Worm (Caenorhabditis elegans) whole organism, midembryonic: ENCODE results near the gene F41E6.1.

Experiments used
- T22C8.4 ChIP-seq: fragments of 200-800 bp; sonication (Bioruptor generic); IDR thresholded peaks from 2 replicates; pipeline ENCODE4 v1.3.6; 2022; ENCODE audit warnings: missing genetic modification characterization, missing compliant biosample characterization
- cog-1 ChIP-seq: sonication (generic microtip); optimal IDR thresholded peaks from 2 replicates; lab custom pipeline; 2016; ENCODE audit warnings: missing genetic modification characterization, missing compliant biosample characterization
- flt-1 ChIP-seq: fragments of 200-800 bp; sonication (Bioruptor generic); IDR thresholded peaks from 2 replicates; pipeline ENCODE4 v1.3.6; 2022; ENCODE audit warnings: missing genetic modification characterization, missing compliant biosample characterization
- klf-2 ChIP-seq: fragments of 200-800 bp; sonication (Bioruptor generic); conservative IDR thresholded peaks from 2 replicates; pipeline ENCODE4 v1.3.6; 2022; ENCODE audit warnings: missing genetic modification reagents, missing genetic modification characterization, missing compliant biosample characterization
- med-1 ChIP-seq: sonication (generic microtip); optimal IDR thresholded peaks from 2 replicates; lab custom pipeline; 2017; ENCODE audit warnings: missing genetic modification characterization, mild to moderate bottlenecking, missing compliant biosample characterization, antibody characterized with exemption, missing genetic modification reagents; ENCODE audit not compliant: insufficient read depth
- ref-1 ChIP-seq: fragments of 200-800 bp; sonication (Bioruptor generic); conservative IDR thresholded peaks from 2 replicates; pipeline ENCODE4 v1.3.6; 2022; ENCODE audit warnings: missing genetic modification reagents, missing genetic modification characterization, missing compliant biosample characterization
- tab-1 ChIP-seq: fragments of 200-800 bp; sonication (Bioruptor generic); IDR thresholded peaks from 2 replicates; pipeline ENCODE4 v1.3.6; 2022; ENCODE audit warnings: missing genetic modification characterization, missing compliant biosample characterization
- ztf-23 ChIP-seq: fragments of 200-800 bp; sonication (Bioruptor generic); IDR thresholded peaks from 2 replicates; pipeline ENCODE4 v1.3.6; 2022; ENCODE audit warnings: missing genetic modification reagents, missing genetic modification characterization, missing compliant biosample characterization
- ztf-29 ChIP-seq: fragments of 200-800 bp; sonication (Bioruptor generic); IDR thresholded peaks from 2 replicates; pipeline ENCODE4 v1.3.6; 2022; ENCODE audit warnings: missing genetic modification reagents, missing genetic modification characterization, missing compliant biosample characterization

F41E6.1 gene

DNA sequence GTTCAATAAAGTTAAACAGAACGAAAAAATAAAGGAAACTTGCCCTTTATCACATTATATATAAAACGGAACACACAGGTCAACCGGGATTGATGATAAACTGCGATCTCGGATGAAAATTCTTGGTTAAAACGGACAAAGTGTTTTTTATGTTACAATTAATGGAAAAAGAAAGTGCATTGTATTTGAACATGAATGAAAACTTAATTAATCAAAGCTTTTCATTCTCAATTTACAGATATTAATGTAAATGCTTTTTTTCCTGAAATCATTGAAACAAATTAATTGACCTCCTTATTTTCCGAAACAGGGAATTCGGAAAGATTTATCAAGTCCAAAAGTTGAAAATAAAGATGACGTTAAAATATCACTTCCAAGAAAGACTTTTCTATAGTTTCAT, 21.0 kb upstream of the F41E6.1 start, which contains the start of gene F41E6.8:
F41E6.8 (minus strand) TSS at position 101 of the 400 bp plus-strand sequence.
- TF ChIP-seq tab-1 (no peak), cog-1 (tag; lab: Kevin White, UChicago) (no peak), ztf-23 (GFP tag; lab: Robert Waterston, UW) (no peak), T22C8.4 (GFP tag; lab: Robert Waterston, UW) (no peak), med-1 (GFP tag; lab: Kevin White, UChicago) (no peak)

ce11 chrV:8602638-8603037, 19.8 kb upstream of the F41E6.1 start, which contains the start of gene F41E6.15:
TSS of gene F41E6.15 (minus strand) at chrV:8602738.
- TF ChIP-seq ref-1 (no peak), flt-1 (GFP tag; lab: Robert Waterston, UW) (no peak), ztf-29 (GFP tag; lab: Robert Waterston, UW) (no peak), T22C8.4 (GFP tag; lab: Robert Waterston, UW) (no peak)

DNA sequence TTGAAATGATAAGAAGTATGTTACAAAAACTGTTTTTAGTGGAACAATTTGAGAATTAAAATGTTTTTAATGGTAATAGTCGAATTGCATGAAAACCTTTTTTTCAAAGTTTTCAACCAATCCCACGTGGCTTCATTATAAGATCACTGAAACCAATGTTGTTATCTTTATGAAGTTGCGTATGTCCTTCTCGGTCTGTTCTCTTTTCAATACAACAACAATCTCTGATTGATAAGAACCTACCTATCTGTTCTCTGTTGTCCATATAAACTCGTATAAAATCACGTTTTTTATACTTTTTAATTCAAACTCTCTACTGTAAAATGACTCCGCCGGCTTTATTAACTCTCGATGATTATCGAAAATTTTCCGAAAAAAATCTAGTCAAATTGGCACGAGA, 19.1 kb upstream of the F41E6.1 start, which contains the start of gene F41E6.5:
F41E6.5 (plus strand) TSS at position 209 of the 400 bp plus-strand sequence.
- TF ChIP-seq tab-1 (no peak), ztf-29 (GFP tag; lab: Robert Waterston, UW) (no peak), med-1 (GFP tag; lab: Kevin White, UChicago) (no peak), T22C8.4 (GFP tag; lab: Robert Waterston, UW) (no peak), klf-2 (GFP tag; lab: Robert Waterston, UW) (no peak), ref-1 (no peak), cog-1 (tag; lab: Kevin White, UChicago) (no peak), flt-1 (GFP tag; lab: Robert Waterston, UW) (no peak), ztf-23 (GFP tag; lab: Robert Waterston, UW) (no peak)

ce11 chrV:8606099-8606696, 16.2 kb upstream of the F41E6.1 start, which contains the start of gene vps-60:
TSS of gene vps-60 (minus strand) at chrV:8606128.
- peak; percentile 71 for TF ChIP-seq cog-1 (tag; lab: Kevin White, UChicago)
- no peak for TF ChIP-seq ref-1
- 0 out of 2 replicates have a peak, but pooled peaks have one; percentile 31 for TF ChIP-seq ztf-23 (GFP tag; lab: Robert Waterston, UW)
- TF ChIP-seq tab-1 = no peak
- TF ChIP-seq med-1 (GFP tag; lab: Kevin White, UChicago) = no peak
- no peak for TF ChIP-seq klf-2 (GFP tag; lab: Robert Waterston, UW)
- 0 out of 2 replicates have a peak, but pooled peaks have one; percentile 26 for TF ChIP-seq flt-1 (GFP tag; lab: Robert Waterston, UW)

DNA sequence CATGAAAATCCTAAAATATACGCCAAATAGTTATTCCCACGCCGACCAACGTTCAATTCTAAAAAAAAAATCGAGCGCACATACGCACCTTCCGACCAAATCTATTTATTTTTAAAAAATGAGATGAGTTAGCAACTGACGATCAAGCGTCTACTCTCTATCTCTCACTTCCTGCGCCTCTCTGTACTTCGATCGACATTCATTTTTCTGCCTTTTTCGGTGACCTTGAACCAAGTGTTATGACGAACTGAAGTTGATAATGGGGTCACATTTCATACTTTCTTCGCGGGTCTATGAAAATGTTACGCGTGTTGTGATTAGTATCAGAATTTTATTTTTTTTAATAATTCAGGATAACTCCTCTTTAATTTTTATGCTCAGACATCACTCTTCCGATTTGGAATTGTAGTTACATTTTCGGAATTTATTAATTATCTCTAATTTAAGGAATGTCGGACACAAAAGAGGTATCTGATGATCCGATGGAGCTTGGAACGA, 15.0 kb upstream of the F41E6.1 start, which contains the start of gene smk-1:
smk-1 (plus strand) TSS at position 448 of the 498 bp plus-strand sequence.
- no peak for TF ChIP-seq ztf-29 (GFP tag; lab: Robert Waterston, UW)
- TF ChIP-seq tab-1 = no peak
- TF ChIP-seq ztf-23 (GFP tag; lab: Robert Waterston, UW) = no peak
- no peak for TF ChIP-seq med-1 (GFP tag; lab: Kevin White, UChicago)
- no peak for TF ChIP-seq ref-1
- TF ChIP-seq flt-1 (GFP tag; lab: Robert Waterston, UW) = no peak
- no peak for TF ChIP-seq klf-2 (GFP tag; lab: Robert Waterston, UW)

DNA sequence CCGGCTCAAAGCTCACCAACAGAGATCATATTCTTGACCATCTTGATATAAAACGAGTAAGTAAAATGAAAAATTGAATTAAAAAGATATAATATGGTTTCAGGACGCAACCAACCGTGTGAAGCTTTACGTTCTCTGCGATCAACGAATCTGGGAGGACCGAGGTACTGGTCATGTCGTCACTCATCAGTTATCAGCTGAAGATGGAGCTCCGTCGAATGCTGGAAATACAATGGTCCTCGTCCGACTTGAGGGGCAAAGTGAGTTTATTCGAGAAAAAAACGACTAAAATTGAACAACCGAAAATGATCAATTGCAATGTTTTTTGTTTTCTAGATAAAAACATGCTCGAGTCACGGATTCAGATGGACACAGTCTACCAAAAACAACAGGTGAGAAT, 13.9 kb upstream of the F41E6.1 start:
- TF ChIP-seq ztf-23 (GFP tag; lab: Robert Waterston, UW) (no peak), tab-1 (no peak), T22C8.4 (GFP tag; lab: Robert Waterston, UW) (no peak), ztf-29 (GFP tag; lab: Robert Waterston, UW) (no peak), ref-1 (no peak), cog-1 (tag; lab: Kevin White, UChicago) (no peak), klf-2 (GFP tag; lab: Robert Waterston, UW) (no peak), flt-1 (GFP tag; lab: Robert Waterston, UW) (no peak), med-1 (GFP tag; lab: Kevin White, UChicago) (no peak)

DNA sequence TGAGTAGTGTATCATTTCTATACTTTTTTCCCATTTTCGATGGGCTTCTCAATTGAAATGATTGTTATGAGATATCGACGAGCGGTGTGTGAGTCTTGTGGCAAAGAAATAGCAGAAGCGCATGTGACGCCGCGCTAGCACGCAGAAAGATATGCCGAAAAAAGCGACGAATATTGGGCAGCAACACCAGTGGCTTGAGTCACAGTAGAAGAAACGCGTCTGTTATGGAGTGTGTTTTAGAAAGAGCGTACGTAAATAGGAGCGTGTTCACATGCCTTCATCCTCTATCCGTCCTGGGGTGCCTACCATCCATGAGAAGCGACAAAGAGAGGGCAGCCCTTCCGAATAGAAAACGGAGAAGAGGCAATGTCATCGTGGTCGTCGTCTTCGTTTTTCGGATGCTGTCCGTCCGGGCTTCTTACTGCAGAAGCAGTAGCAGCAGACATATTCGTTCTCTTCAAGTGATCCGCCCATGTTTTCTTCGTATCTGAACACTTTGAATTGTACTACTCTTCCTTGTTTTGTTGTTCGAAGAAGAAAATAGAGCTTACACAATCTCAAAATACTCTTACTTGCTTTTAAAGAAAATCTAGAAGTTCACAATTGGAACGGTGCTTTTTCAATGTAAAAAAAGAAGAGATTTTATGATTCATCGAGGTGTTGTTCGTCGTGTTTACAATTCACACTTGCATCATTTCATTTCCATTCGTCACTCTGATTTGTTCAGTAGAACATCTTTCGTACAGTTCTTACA, 12.5 kb upstream of the F41E6.1 start:
- no peak for TF ChIP-seq med-1 (GFP tag; lab: Kevin White, UChicago)
- 0 out of 2 replicates have a peak, but pooled peaks have one; percentile 42 for TF ChIP-seq ztf-23 (GFP tag; lab: Robert Waterston, UW)

DNA sequence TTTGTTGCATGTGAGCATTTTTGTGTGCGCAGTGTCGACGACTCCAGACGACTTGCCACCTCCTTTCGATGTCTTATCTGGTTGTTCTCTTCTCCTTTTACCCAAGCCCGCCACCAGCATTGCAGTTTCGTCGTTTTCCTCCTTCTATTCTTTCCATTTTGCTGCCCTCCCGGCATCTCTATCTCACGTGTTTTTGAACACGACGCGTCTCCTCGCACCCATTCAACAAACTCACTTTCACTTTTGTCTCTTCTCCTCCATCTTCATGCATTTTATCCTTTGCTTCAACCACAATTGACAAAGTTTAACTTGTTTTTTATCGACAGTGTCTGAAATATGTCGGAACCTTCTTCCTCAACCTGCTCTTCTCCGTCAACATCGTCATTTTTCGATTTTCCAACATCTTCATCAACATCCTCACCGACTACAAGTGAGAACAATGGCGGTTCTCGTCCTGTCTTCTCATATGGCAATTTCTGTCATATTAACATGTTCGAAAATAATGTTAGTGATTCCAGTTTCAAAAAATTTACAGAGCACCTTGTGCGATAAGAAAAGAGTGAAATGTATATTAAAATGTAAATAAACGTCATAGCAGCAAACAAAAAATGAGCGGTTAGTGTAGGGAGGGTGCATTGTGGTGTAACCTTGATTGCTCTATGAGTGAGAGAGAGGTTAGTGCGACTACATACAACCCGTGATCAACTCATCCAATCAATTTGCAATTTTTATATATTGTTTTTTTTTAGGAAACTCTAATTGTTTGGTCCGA, 11.6 kb upstream of the F41E6.1 start, which contains the start of gene fip-4:
fip-4 (minus strand) TSS at position 636 of the 772 bp plus-strand sequence.
- TF ChIP-seq T22C8.4 (GFP tag; lab: Robert Waterston, UW) (no peak), ztf-29 (GFP tag; lab: Robert Waterston, UW) (no peak), ref-1 (no peak), flt-1 (GFP tag; lab: Robert Waterston, UW) (no peak)

DNA sequence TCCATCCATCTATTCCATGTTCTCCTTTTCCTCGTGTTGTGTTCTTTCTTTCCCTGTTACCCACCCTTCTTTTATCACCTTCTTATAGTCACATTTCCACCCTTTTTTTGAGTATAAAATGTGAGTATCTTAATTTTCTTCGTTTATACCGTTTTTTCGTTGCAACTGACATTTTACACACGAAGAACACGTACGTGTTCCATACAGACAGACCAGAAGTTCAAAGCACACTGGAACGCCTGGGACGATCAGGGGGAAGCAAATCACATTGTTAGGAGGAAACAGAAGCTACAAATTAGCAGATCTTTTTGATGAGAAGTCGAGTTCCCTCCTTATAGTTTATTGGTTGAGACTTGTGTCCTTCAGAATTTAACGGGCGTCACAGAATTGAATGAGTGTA, 6.7 kb upstream of the F41E6.1 start:
- TF ChIP-seq ref-1 (no peak), ztf-29 (GFP tag; lab: Robert Waterston, UW) (no peak), cog-1 (tag; lab: Kevin White, UChicago) (no peak), tab-1 (no peak)
